Worm (Caenorhabditis elegans) whole organism, young adult: ENCODE results near the gene F59B1.4.

ENCODE experiments used
- B0019.2 ChIP-seq: fragments of 200-800 bp; sonication (Bioruptor generic); conservative IDR thresholded peaks from 2 replicates; pipeline ENCODE4 v1.3.6; 2022; ENCODE audit warnings: missing genetic modification reagents, missing genetic modification characterization, missing compliant biosample characterization
- B0035.1 ChIP-seq: sonication (generic microtip); optimal IDR thresholded peaks from 2 replicates; lab custom pipeline; 2016; ENCODE audit warnings: missing genetic modification characterization, mild to moderate bottlenecking, missing compliant biosample characterization, missing genotype, missing genetic modification reagents
- B0336.3 ChIP-seq: fragments of 200-800 bp; sonication (Bioruptor generic); IDR thresholded peaks from 2 replicates; pipeline ENCODE4 v1.3.6; 2022; ENCODE audit warnings: missing genetic modification characterization, missing compliant biosample characterization
- C17E4.6 ChIP-seq: fragments of 200-800 bp; sonication (Bioruptor generic); IDR thresholded peaks from 2 replicates; pipeline ENCODE4 v1.3.6; 2022; ENCODE audit warnings: missing genetic modification reagents, missing genetic modification characterization, missing compliant biosample characterization
- F10E7.11 ChIP-seq: sonication (generic microtip); optimal IDR thresholded peaks from 2 replicates; lab custom pipeline; 2017; ENCODE audit warnings: mild to moderate bottlenecking, missing genetic modification characterization, moderate library complexity, missing compliant biosample characterization
- F22D6.2 ChIP-seq: sonication (generic microtip); optimal IDR thresholded peaks from 2 replicates; lab custom pipeline; 2016; ENCODE audit warnings: mild to moderate bottlenecking, missing genetic modification characterization, missing compliant biosample characterization
- F23B12.7 ChIP-seq: sonication (generic microtip); optimal IDR thresholded peaks from 2 replicates; lab custom pipeline; 2017; ENCODE audit warnings: missing genetic modification characterization, mild to moderate bottlenecking, missing compliant biosample characterization, antibody characterized with exemption, moderate library complexity; ENCODE audit not compliant: insufficient read depth
- F33H1.4 ChIP-seq: fragments of 200-800 bp; sonication (Bioruptor generic); IDR thresholded peaks from 2 replicates; pipeline ENCODE4 v1.3.6; 2022; ENCODE audit warnings: missing genetic modification reagents, missing genetic modification characterization, missing compliant biosample characterization
- K12H6.12 ChIP-seq: fragments of 200-800 bp; sonication (Bioruptor generic); optimal IDR thresholded peaks from 2 replicates; lab custom pipeline; 2018; ENCODE audit warnings: mild to moderate bottlenecking, missing genetic modification characterization, missing compliant biosample characterization
- T07F8.4 ChIP-seq: sonication (generic microtip); optimal IDR thresholded peaks from 2 replicates; lab custom pipeline; 2016; ENCODE audit warnings: mild to moderate bottlenecking, missing genetic modification characterization, moderate library complexity, missing compliant biosample characterization
- ama-1 ChIP-seq, 3 experiments: fragments of 150-350 bp in 1 of 3; sonication (generic microtip) in 2 of 3; optimal IDR thresholded peaks; 2 replicates each; lab custom pipeline; 2014 to 2018; ENCODE audit warnings: missing biosample characterization in 2 of 3, missing genetic modification characterization in 2 of 3, missing genetic modification reagents in 2 of 3
- atf-7 ChIP-seq: sonication (generic microtip); optimal IDR thresholded peaks from 2 replicates; lab custom pipeline; 2017; ENCODE audit warnings: mild to moderate bottlenecking, missing genetic modification characterization, missing compliant biosample characterization
- athp-1 ChIP-seq: sonication (generic microtip); optimal IDR thresholded peaks from 2 replicates; lab custom pipeline; 2017; ENCODE audit warnings: mild to moderate bottlenecking, missing genetic modification characterization, missing compliant biosample characterization
- attf-5 ChIP-seq: fragments of 200-800 bp; sonication (Bioruptor generic); optimal IDR thresholded peaks from 2 replicates; lab custom pipeline; 2018; ENCODE audit warnings: mild to moderate bottlenecking, missing genetic modification characterization, missing compliant biosample characterization
- attf-6 ChIP-seq: fragments of 200-800 bp; sonication (Bioruptor generic); IDR thresholded peaks from 2 replicates; pipeline ENCODE4 v1.3.6; 2022; ENCODE audit warnings: missing genetic modification reagents, missing genetic modification characterization, missing compliant biosample characterization
- bed-1 ChIP-seq: fragments of 200-800 bp; sonication (Bioruptor generic); IDR thresholded peaks from 2 replicates; pipeline ENCODE4 v1.3.6; 2022; ENCODE audit warnings: missing genetic modification reagents, missing genetic modification characterization, missing compliant biosample characterization
- ceh-27 ChIP-seq: fragments of 200-800 bp; sonication (Bioruptor generic); optimal IDR thresholded peaks from 2 replicates; lab custom pipeline; 2018; ENCODE audit warnings: mild to moderate bottlenecking, missing genetic modification characterization, moderate library complexity, missing compliant biosample characterization
- ceh-58 ChIP-seq: fragments of 200-800 bp; sonication (Bioruptor generic); IDR thresholded peaks from 2 replicates; pipeline ENCODE4 v1.3.6; 2022; ENCODE audit warnings: missing genetic modification characterization, missing compliant biosample characterization
- ceh-79 ChIP-seq: sonication (generic microtip); optimal IDR thresholded peaks from 2 replicates; lab custom pipeline; 2017; ENCODE audit warnings: mild to moderate bottlenecking, missing genetic modification characterization, missing compliant biosample characterization
- ceh-91 ChIP-seq: fragments of 200-800 bp; sonication (Bioruptor generic); IDR thresholded peaks from 2 replicates; pipeline ENCODE4 v1.3.6; 2022; ENCODE audit warnings: missing genetic modification reagents, missing genetic modification characterization, missing compliant biosample characterization
- chd-7 ChIP-seq: sonication (generic microtip); optimal IDR thresholded peaks from 2 replicates; lab custom pipeline; 2016; ENCODE audit warnings: mild to moderate bottlenecking, missing genetic modification characterization, moderate library complexity, missing compliant biosample characterization
- die-1 ChIP-seq: sonication (generic microtip); optimal IDR thresholded peaks from 2 replicates; lab custom pipeline; 2016; ENCODE audit warnings: missing genotype, mild to moderate bottlenecking, missing genetic modification characterization, missing compliant biosample characterization
- dpff-1 ChIP-seq: sonication (generic microtip); optimal IDR thresholded peaks from 2 replicates; lab custom pipeline; 2017; ENCODE audit warnings: mild to moderate bottlenecking, missing genetic modification characterization, missing compliant biosample characterization
- dpl-1 ChIP-seq: fragments of 150-350 bp; optimal IDR thresholded peaks from 2 replicates; lab custom pipeline; 2014; ENCODE audit warnings: missing biosample characterization, missing genetic modification reagents, missing genetic modification characterization
- egl-18 ChIP-seq: fragments of 200-800 bp; sonication (Bioruptor generic); IDR thresholded peaks from 2 replicates; pipeline ENCODE4 v1.3.6; 2022; ENCODE audit warnings: missing genetic modification reagents, missing genetic modification characterization, missing compliant biosample characterization
- egl-44 ChIP-seq: fragments of 200-800 bp; sonication (Bioruptor generic); IDR thresholded peaks from 2 replicates; pipeline ENCODE4 v1.3.6; 2022; ENCODE audit warnings: missing genetic modification reagents, missing genetic modification characterization, missing compliant biosample characterization
- ets-4 ChIP-seq: fragments of 200-800 bp; sonication (Bioruptor generic); optimal IDR thresholded peaks from 2 replicates; lab custom pipeline; 2018; ENCODE audit warnings: mild to moderate bottlenecking, missing genetic modification characterization, missing compliant biosample characterization
- hlh-12 ChIP-seq: sonication (generic microtip); optimal IDR thresholded peaks from 2 replicates; lab custom pipeline; 2016; ENCODE audit warnings: missing genetic modification characterization, missing compliant biosample characterization
- hmg-1.2 ChIP-seq: fragments of 200-800 bp; sonication (Bioruptor generic); IDR thresholded peaks from 2 replicates; pipeline ENCODE4 v1.3.6; 2022; ENCODE audit warnings: missing genetic modification reagents, missing genetic modification characterization, missing compliant biosample characterization
- let-607 ChIP-seq, 2 experiments: fragments of 200-800 bp in 1 of 2; sonication (Bioruptor generic) in 1 of 2; sonication (generic microtip) in 1 of 2; optimal IDR thresholded peaks; 2 replicates each; lab custom pipeline; 2016 to 2018; ENCODE audit warnings: mild to moderate bottlenecking in 2 of 2, missing compliant biosample characterization in 2 of 2, missing genetic modification characterization in 2 of 2, moderate library complexity in 2 of 2, missing genotype in 1 of 2
- lin-40 ChIP-seq: sonication (generic microtip); optimal IDR thresholded peaks from 2 replicates; lab custom pipeline; 2016; ENCODE audit warnings: missing genetic modification characterization, mild to moderate bottlenecking, missing compliant biosample characterization, missing genotype, missing genetic modification reagents
- lsy-27 ChIP-seq: sonication (generic microtip); optimal IDR thresholded peaks from 2 replicates; lab custom pipeline; 2017; ENCODE audit warnings: missing genetic modification characterization, mild to moderate bottlenecking, missing compliant biosample characterization, antibody characterized with exemption, missing genotype, borderline replicate concordance; ENCODE audit not compliant: insufficient read depth
- madf-3 ChIP-seq: fragments of 200-800 bp; sonication (Bioruptor generic); IDR thresholded peaks from 2 replicates; pipeline ENCODE4 v1.3.6; 2022; ENCODE audit warnings: missing genetic modification reagents, missing genetic modification characterization, missing compliant biosample characterization
- madf-6 ChIP-seq: fragments of 200-800 bp; sonication (Bioruptor generic); IDR thresholded peaks from 2 replicates; pipeline ENCODE4 v1.3.6; 2022; ENCODE audit warnings: missing genetic modification reagents, missing genetic modification characterization, missing compliant biosample characterization
- madf-8 ChIP-seq: fragments of 200-800 bp; sonication (Bioruptor generic); conservative IDR thresholded peaks from 2 replicates; pipeline ENCODE4 v1.3.6; 2022; ENCODE audit warnings: missing genetic modification reagents, missing genetic modification characterization, missing compliant biosample characterization
- mcd-1 ChIP-seq: fragments of 200-800 bp; sonication (Bioruptor generic); IDR thresholded peaks from 2 replicates; pipeline ENCODE4 v1.3.6; 2022; ENCODE audit warnings: missing genetic modification reagents, missing genetic modification characterization, missing compliant biosample characterization
- nfyb-1 ChIP-seq: fragments of 200-800 bp; sonication (Bioruptor generic); IDR thresholded peaks from 2 replicates; pipeline ENCODE4 v1.3.6; 2022; ENCODE audit warnings: missing genetic modification reagents, missing genetic modification characterization, missing compliant biosample characterization
- pbrm-1 ChIP-seq: fragments of 200-800 bp; sonication (Bioruptor generic); IDR thresholded peaks from 2 replicates; pipeline ENCODE4 v1.3.6; 2022; ENCODE audit warnings: missing genetic modification reagents, missing genetic modification characterization, missing compliant biosample characterization
- pha-4 ChIP-seq: fragments of 150-350 bp; sonication (generic microtip); optimal IDR thresholded peaks from 2 replicates; lab custom pipeline; 2014; ENCODE audit warnings: missing biosample characterization, missing genetic modification reagents, missing genetic modification characterization
- snpc-3.4 ChIP-seq: sonication (generic microtip); optimal IDR thresholded peaks from 2 replicates; lab custom pipeline; 2017; ENCODE audit warnings: missing genetic modification characterization, mild to moderate bottlenecking, missing compliant biosample characterization, antibody characterized with exemption, moderate library complexity, missing genotype, missing genetic modification reagents
- tbx-9 ChIP-seq: sonication (generic microtip); optimal IDR thresholded peaks from 2 replicates; lab custom pipeline; 2016; ENCODE audit warnings: borderline replicate concordance, missing genetic modification characterization, inconsistent platforms, missing compliant biosample characterization
- unc-130 ChIP-seq: sonication (generic microtip); optimal IDR thresholded peaks from 2 replicates; lab custom pipeline; 2016; ENCODE audit warnings: missing genetic modification reagents, missing genetic modification characterization, missing compliant biosample characterization
- unc-62 ChIP-seq: fragments of 150-350 bp; optimal IDR thresholded peaks from 2 replicates; lab custom pipeline; 2014; ENCODE audit warnings: missing biosample characterization, missing genetic modification reagents, missing genetic modification characterization
- zfh-2 ChIP-seq: fragments of 200-800 bp; sonication (Bioruptor generic); conservative IDR thresholded peaks from 2 replicates; pipeline ENCODE4 v1.3.6; 2022; ENCODE audit warnings: missing genetic modification reagents, missing genetic modification characterization, missing compliant biosample characterization
- ztf-3 ChIP-seq: fragments of 200-800 bp; sonication (Bioruptor generic); optimal IDR thresholded peaks from 2 replicates; lab custom pipeline; 2018; ENCODE audit warnings: mild to moderate bottlenecking, missing genetic modification characterization, missing compliant biosample characterization
- ztf-6 ChIP-seq: fragments of 200-800 bp; sonication (Bioruptor generic); IDR thresholded peaks from 2 replicates; pipeline ENCODE4 v1.3.6; 2022; ENCODE audit warnings: missing genetic modification reagents, missing genetic modification characterization, missing compliant biosample characterization

Gene F59B1.4

DNA sequence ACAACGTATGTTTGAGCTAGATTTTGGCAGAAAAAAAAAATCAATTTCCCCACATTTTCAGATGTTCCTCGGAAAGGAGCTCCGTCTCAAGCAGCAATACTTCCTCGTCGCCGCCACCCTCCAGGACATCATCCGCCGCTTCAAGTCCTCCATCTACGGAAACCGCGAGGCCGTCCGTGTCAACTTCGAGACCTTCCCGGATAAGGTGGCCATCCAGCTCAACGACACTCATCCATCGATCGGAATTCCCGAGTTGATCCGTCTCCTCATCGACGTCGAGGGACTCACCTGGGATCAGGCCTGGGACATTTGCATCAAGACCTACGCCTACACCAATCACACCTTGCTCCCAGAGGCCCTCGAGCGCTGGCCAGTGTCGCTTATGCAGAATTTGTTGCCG is 44.2 kb downstream of the F59B1.4 start:
- no peak for TF ChIP-seq F33H1.4 (GFP tag; lab: Robert Waterston, UW)
- TF ChIP-seq ets-4, result no peak
- TF ChIP-seq mcd-1 (GFP tag; lab: Robert Waterston, UW), result no peak
- peak; percentile 59; the same call in 1 of the 2 replicates for TF ChIP-seq zfh-2
- no peak for TF ChIP-seq F22D6.2 (tag; lab: Kevin White, UChicago)
- TF ChIP-seq attf-5 (GFP tag; lab: Kevin White, UChicago), result no peak
- TF ChIP-seq lin-40 (tag; lab: Kevin White, UChicago), result no peak
- TF ChIP-seq, all 124 proteins: peak for 1

DNA sequence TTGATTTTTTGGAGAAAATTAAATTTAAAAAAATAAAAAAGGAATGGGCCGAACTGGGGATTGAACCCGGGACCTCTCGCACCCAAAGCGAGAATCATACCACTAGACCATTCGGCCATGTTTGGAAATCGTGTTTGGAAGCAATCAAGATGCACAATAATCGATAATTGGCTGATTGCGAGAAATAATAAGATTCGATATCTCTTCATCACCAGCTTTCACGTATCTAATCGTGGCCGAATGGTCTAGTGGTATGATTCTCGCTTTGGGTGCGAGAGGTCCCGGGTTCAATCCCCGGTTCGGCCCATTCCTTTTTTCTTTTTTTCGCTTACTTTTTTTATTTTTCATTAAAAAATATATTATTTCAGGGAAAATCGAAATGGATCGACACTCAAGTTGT is 44.8 kb downstream of the F59B1.4 start:
- TF ChIP-seq nfyb-1 (GFP tag; lab: Robert Waterston, UW) (no peak), ceh-27 (GFP tag; lab: Kevin White, UChicago) (no peak), hlh-12 (tag; lab: Kevin White, UChicago) (no peak), ceh-91 (no peak), pha-4 (tag; lab: Kevin White, UChicago) (no peak), B0035.1 (tag; lab: Kevin White, UChicago) (no peak), egl-44 (GFP tag; lab: Robert Waterston, UW) (no peak), attf-6 (GFP tag; lab: Robert Waterston, UW) (0 out of 2 replicates have a peak, but pooled peaks have one; percentile 13), tbx-9 (tag; lab: Kevin White, UChicago) (no peak), bed-1 (GFP tag; lab: Robert Waterston, UW) (no peak), madf-8 (GFP tag; lab: Robert Waterston, UW) (no peak), atf-7 (tag; lab: Kevin White, UChicago) (no peak), B0336.3 (GFP tag; lab: Robert Waterston, UW) (no peak), unc-62 (GFP tag; lab: Kevin White, UChicago) (no peak), chd-7 (no peak), F23B12.7 (peak; percentile 61), ceh-79 (tag; lab: Kevin White, UChicago) (no peak), T07F8.4 (tag; lab: Kevin White, UChicago) (peak; percentile 25), C17E4.6 (GFP tag; lab: Robert Waterston, UW) (no peak), hmg-1.2 (GFP tag; lab: Robert Waterston, UW) (peak; percentile 41; the same call in 1 of the 2 replicates), B0019.2 (no peak), egl-18 (no peak), let-607 (tag; optimal IDR thresholded peaks at IDR 0.05; lab: Kevin White, UChicago) (no peak), ztf-6 (GFP tag; lab: Robert Waterston, UW) (no peak), unc-130 (GFP tag; lab: Kevin White, UChicago) (no peak), zfh-2 (no peak), athp-1 (tag; lab: Kevin White, UChicago) (peak; percentile 9), ama-1 (optimal IDR thresholded peaks at IDR 0.05; lab: Kevin White, UChicago) (no peak), ama-1 (GFP tag; optimal IDR thresholded peaks at IDR 0.05; lab: Kevin White, UChicago) (peak in 1 of 2 experiments; percentile 86), lsy-27 (no peak), K12H6.12 (tag; lab: Kevin White, UChicago) (no peak), dpl-1 (GFP tag; lab: Kevin White, UChicago) (no peak), snpc-3.4 (tag; lab: Kevin White, UChicago) (peak; percentile 62), pbrm-1 (GFP tag; lab: Robert Waterston, UW) (peak; percentile 7; the same call in 1 of the 2 replicates), madf-3 (GFP tag; lab: Robert Waterston, UW) (0 out of 2 replicates have a peak, but pooled peaks have one; percentile 14), dpff-1 (tag; lab: Kevin White, UChicago) (no peak), madf-6 (peak; percentile 44; the same call in 1 of the 2 replicates), ztf-3 (GFP tag; lab: Kevin White, UChicago) (no peak), F22D6.2 (tag; lab: Kevin White, UChicago) (no peak), F10E7.11 (no peak), die-1 (tag; lab: Kevin White, UChicago) (peak; percentile 54), ceh-58 (GFP tag; lab: Robert Waterston, UW) (no peak), mcd-1 (GFP tag; lab: Robert Waterston, UW) (no peak), lin-40 (tag; lab: Kevin White, UChicago) (no peak)
